Fruit fly (Drosophila melanogaster) whole organism, embryonic: ENCODE data around the gene CG4957.

Experiments
- ATbp ChIP-seq: fragments of 200-800 bp; sonication (Bioruptor generic); optimal IDR thresholded peaks from 2 replicates; lab custom pipeline; 2017; ENCODE audit warnings: missing biosample characterization, mild to moderate bottlenecking, missing genetic modification characterization, missing genetic modification reagents
- Atf6 ChIP-seq: fragments of 200-800 bp; sonication (Bioruptor generic); IDR thresholded peaks from 2 replicates; pipeline ENCODE4 v1.3.6; 2022; ENCODE audit warnings: missing biosample characterization, missing genetic modification characterization
- CG10147 ChIP-seq: fragments of 200-800 bp; sonication (Bioruptor generic); optimal IDR thresholded peaks from 2 replicates; lab custom pipeline; 2019; ENCODE audit warnings: missing biosample characterization, mild to moderate bottlenecking, missing genetic modification characterization, moderate library complexity
- CG10979 ChIP-seq: fragments of 200-800 bp; sonication (Bioruptor generic); optimal IDR thresholded peaks from 2 replicates; lab custom pipeline; 2018; ENCODE audit warnings: missing biosample characterization, mild to moderate bottlenecking, missing genetic modification characterization, moderate library complexity
- CG11504 ChIP-seq: fragments of 200-800 bp; sonication (Bioruptor generic); optimal IDR thresholded peaks from 3 replicates; lab custom pipeline; 2019; ENCODE audit warnings: missing biosample characterization, mild to moderate bottlenecking, missing genetic modification characterization, moderate library complexity
- CG12769 ChIP-seq: fragments of 200-800 bp; sonication (Bioruptor generic); optimal IDR thresholded peaks from 2 replicates; lab custom pipeline; 2019; ENCODE audit warnings: missing biosample characterization, mild to moderate bottlenecking, missing genetic modification characterization, moderate library complexity
- CG15073 ChIP-seq: fragments of 200-800 bp; sonication (Bioruptor generic); optimal IDR thresholded peaks from 2 replicates; lab custom pipeline; 2016; ENCODE audit warnings: missing biosample characterization, missing genetic modification characterization
- CG15696 ChIP-seq: fragments of 200-800 bp; sonication (Bioruptor generic); optimal IDR thresholded peaks from 2 replicates; lab custom pipeline; 2019; ENCODE audit warnings: missing biosample characterization, mild to moderate bottlenecking, missing genetic modification characterization, moderate library complexity
- CG1792 ChIP-seq: fragments of 200-800 bp; sonication (Bioruptor generic); optimal IDR thresholded peaks from 2 replicates; lab custom pipeline; 2016; ENCODE audit warnings: missing biosample characterization, missing genetic modification characterization
- CG2199 ChIP-seq: fragments of 200-800 bp; sonication (Bioruptor generic); IDR thresholded peaks from 3 replicates; pipeline ENCODE4 v1.3.6; 2022; ENCODE audit warnings: missing biosample characterization, missing genetic modification characterization
- CG2712 ChIP-seq: fragments of 200-800 bp; optimal IDR thresholded peaks from 3 replicates; lab custom pipeline; 2019; ENCODE audit warnings: missing biosample characterization, mild to moderate bottlenecking, missing genetic modification characterization, moderate library complexity
- CG3281 ChIP-seq: fragments of 200-800 bp; sonication (Bioruptor generic); optimal IDR thresholded peaks from 3 replicates; lab custom pipeline; 2017; ENCODE audit warnings: missing biosample characterization, mild to moderate bottlenecking, missing genetic modification characterization
- CG4360 ChIP-seq: fragments of 200-800 bp; sonication (Bioruptor generic); IDR thresholded peaks from 2 replicates; pipeline ENCODE4 v1.3.6; 2022; ENCODE audit warnings: missing biosample characterization, missing genetic modification characterization
- CG4424 ChIP-seq: fragments of 200-800 bp; sonication (Bioruptor generic); optimal IDR thresholded peaks from 3 replicates; lab custom pipeline; 2016; ENCODE audit warnings: missing biosample characterization, missing genetic modification characterization
- CG4707 ChIP-seq: fragments of 200-800 bp; sonication (Bioruptor generic); optimal IDR thresholded peaks from 2 replicates; lab custom pipeline; 2018; ENCODE audit warnings: missing biosample characterization, mild to moderate bottlenecking, missing genetic modification characterization, moderate library complexity
- CG6272 ChIP-seq: fragments of 200-800 bp; sonication (Bioruptor generic); IDR thresholded peaks from 2 replicates; pipeline ENCODE4 v1.3.6; 2022; ENCODE audit warnings: missing biosample characterization, missing genetic modification characterization
- CG6683 ChIP-seq: fragments of 200-800 bp; sonication (Bioruptor generic); optimal IDR thresholded peaks from 2 replicates; lab custom pipeline; 2017; ENCODE audit warnings: missing biosample characterization, mild to moderate bottlenecking, missing genetic modification characterization, missing genetic modification reagents
- CG6765 ChIP-seq: fragments of 200-800 bp; sonication (Bioruptor generic); optimal IDR thresholded peaks from 3 replicates; lab custom pipeline; 2017; ENCODE audit warnings: missing biosample characterization, mild to moderate bottlenecking, missing genetic modification characterization
- CG6813 ChIP-seq: fragments of 200-800 bp; sonication (Bioruptor generic); optimal IDR thresholded peaks from 2 replicates; lab custom pipeline; 2017; ENCODE audit warnings: missing biosample characterization, missing genetic modification characterization, mild to moderate bottlenecking, moderate library complexity, missing genetic modification reagents
- CG8290 ChIP-seq, 3 experiments: fragments of 200-800 bp; sonication (Bioruptor generic); optimal IDR thresholded peaks; 2 replicates each; lab custom pipeline; 2016 to 2019; ENCODE audit warnings: missing biosample characterization in 3 of 3, missing genetic modification characterization in 3 of 3, mild to moderate bottlenecking in 2 of 3, moderate library complexity in 1 of 3
- CG8359 ChIP-seq: fragments of 200-800 bp; sonication (Bioruptor generic); optimal IDR thresholded peaks from 2 replicates; lab custom pipeline; 2017; ENCODE audit warnings: missing biosample characterization, mild to moderate bottlenecking, missing genetic modification characterization, borderline replicate concordance
- CG9797 ChIP-seq: fragments of 200-800 bp; sonication (Bioruptor generic); optimal IDR thresholded peaks from 3 replicates; lab custom pipeline; 2018; ENCODE audit warnings: missing biosample characterization, mild to moderate bottlenecking, missing genetic modification characterization
- CG9876 ChIP-seq: fragments of 200-800 bp; sonication (Bioruptor generic); optimal IDR thresholded peaks from 2 replicates; lab custom pipeline; 2016; ENCODE audit warnings: missing biosample characterization, missing genetic modification characterization
- CkIIα-i1 ChIP-seq: fragments of 200-800 bp; sonication (Bioruptor generic); IDR thresholded peaks from 2 replicates; pipeline ENCODE4 v1.3.6; 2022; ENCODE audit warnings: missing biosample characterization, missing genetic modification characterization
- D ChIP-seq, 2 experiments: fragments of 200-800 bp in 1 of 2; fragments of >200 bp in 1 of 2; sonication (Bioruptor generic) in 1 of 2; optimal IDR thresholded peaks; 2 replicates in 1 of 2; 3 replicates in 1 of 2; lab custom pipeline; 2017; ENCODE audit warnings: mild to moderate bottlenecking in 1 of 2, missing biosample characterization in 1 of 2, missing genetic modification characterization in 1 of 2, missing genetic modification reagents in 1 of 2
- Dfd ChIP-seq, 2 experiments: fragments of >200 bp; optimal IDR thresholded peaks; 2 replicates each; lab custom pipeline; 2017; ENCODE audit warnings: missing biosample characterization in 2 of 2, missing genetic modification characterization in 2 of 2
- Fer2 ChIP-seq: fragments of 200-800 bp; sonication (Bioruptor generic); optimal IDR thresholded peaks from 2 replicates; lab custom pipeline; 2018; ENCODE audit warnings: missing biosample characterization, mild to moderate bottlenecking, missing genetic modification characterization, moderate library complexity
- GATAe ChIP-seq: fragments of 200-800 bp; sonication (Bioruptor generic); conservative IDR thresholded peaks from 2 replicates; pipeline ENCODE4 v1.3.6; 2022; ENCODE audit warnings: missing biosample characterization, missing genetic modification characterization
- HHEX ChIP-seq: fragments of 200-800 bp; sonication (Bioruptor generic); optimal IDR thresholded peaks from 3 replicates; lab custom pipeline; 2017; ENCODE audit warnings: missing biosample characterization, mild to moderate bottlenecking, missing genetic modification characterization, missing genetic modification reagents
- Hr3 ChIP-seq: fragments of 200-800 bp; sonication (Bioruptor generic); optimal IDR thresholded peaks from 3 replicates; lab custom pipeline; 2016; ENCODE audit warnings: missing biosample characterization, missing genetic modification characterization
- Lhr ChIP-seq: fragments of 200-800 bp; sonication (Bioruptor generic); optimal IDR thresholded peaks from 3 replicates; lab custom pipeline; 2017; ENCODE audit warnings: mild to moderate bottlenecking, missing biosample characterization, missing genetic modification reagents, missing genetic modification characterization
- Lim3 ChIP-seq: fragments of 200-800 bp; sonication (Bioruptor generic); IDR thresholded peaks from 2 replicates; pipeline ENCODE4 v1.3.6; 2022; ENCODE audit warnings: missing biosample characterization, missing genetic modification characterization
- Ravus ChIP-seq: fragments of 200-800 bp; sonication (Bioruptor generic); IDR thresholded peaks from 2 replicates; pipeline ENCODE4 v1.3.6; 2022; ENCODE audit warnings: missing biosample characterization, missing genetic modification characterization
- Spps ChIP-seq: fragments of 200-800 bp; sonication (Bioruptor generic); optimal IDR thresholded peaks from 2 replicates; lab custom pipeline; 2018; ENCODE audit warnings: missing biosample characterization, mild to moderate bottlenecking, missing genetic modification characterization
- Xbp1 ChIP-seq: fragments of 200-800 bp; sonication (Bioruptor generic); optimal IDR thresholded peaks from 3 replicates; lab custom pipeline; 2016; ENCODE audit warnings: missing biosample characterization, mild to moderate bottlenecking, missing genetic modification characterization
- Xrp1 ChIP-seq: fragments of 200-800 bp; sonication (Bioruptor generic); IDR thresholded peaks from 2 replicates; pipeline ENCODE4 v1.3.6; 2022; ENCODE audit warnings: missing biosample characterization, missing genetic modification characterization
- ase ChIP-seq: fragments of 200-800 bp; sonication (Bioruptor generic); IDR thresholded peaks from 3 replicates; pipeline ENCODE4 v1.3.6; 2022; ENCODE audit warnings: missing biosample characterization, missing genetic modification characterization
- dati ChIP-seq: fragments of 200-800 bp; sonication (Bioruptor generic); IDR thresholded peaks from 2 replicates; pipeline ENCODE4 v1.3.6; 2022; ENCODE audit warnings: missing biosample characterization, missing genetic modification characterization
- fru ChIP-seq: fragments of >200 bp; optimal IDR thresholded peaks from 2 replicates; lab custom pipeline; 2017
- grau ChIP-seq: fragments of 200-800 bp; optimal IDR thresholded peaks from 3 replicates; lab custom pipeline; 2019; ENCODE audit warnings: missing biosample characterization, mild to moderate bottlenecking, missing genetic modification characterization, moderate library complexity
- ken ChIP-seq: fragments of 200-800 bp; sonication (Bioruptor generic); IDR thresholded peaks from 3 replicates; pipeline ENCODE4 v1.3.6; 2022; ENCODE audit warnings: missing biosample characterization, missing genetic modification characterization
- kni ChIP-seq: fragments of 200-800 bp; sonication (Bioruptor generic); optimal IDR thresholded peaks from 3 replicates; lab custom pipeline; 2017; ENCODE audit warnings: mild to moderate bottlenecking, missing biosample characterization, missing genetic modification reagents, missing genetic modification characterization
- luna ChIP-seq: fragments of 200-800 bp; sonication (Bioruptor generic); optimal IDR thresholded peaks from 2 replicates; lab custom pipeline; 2016; ENCODE audit warnings: missing biosample characterization, missing genetic modification characterization
- maf-S ChIP-seq: fragments of 200-800 bp; sonication (Bioruptor generic); optimal IDR thresholded peaks from 2 replicates; lab custom pipeline; 2016; ENCODE audit warnings: missing biosample characterization, missing genetic modification characterization
- nerfin-1 ChIP-seq: fragments of 200-800 bp; sonication (Bioruptor generic); optimal IDR thresholded peaks from 3 replicates; lab custom pipeline; 2019; ENCODE audit warnings: missing biosample characterization, mild to moderate bottlenecking, missing genetic modification characterization, moderate library complexity
- pb ChIP-seq: fragments of 200-800 bp; sonication (Bioruptor generic); optimal IDR thresholded peaks from 3 replicates; lab custom pipeline; 2016; ENCODE audit warnings: missing biosample characterization, missing genetic modification characterization
- sima ChIP-seq: fragments of 200-800 bp; sonication (Bioruptor generic); optimal IDR thresholded peaks from 2 replicates; lab custom pipeline; 2016; ENCODE audit warnings: missing biosample characterization, missing genetic modification characterization
- tna ChIP-seq: fragments of 200-800 bp; sonication (Bioruptor generic); IDR thresholded peaks from 2 replicates; pipeline ENCODE4 v1.3.6; 2022; ENCODE audit warnings: missing biosample characterization, missing genetic modification characterization; ENCODE audit not compliant: partially characterized antibody
- zen2 ChIP-seq: fragments of 200-800 bp; sonication (Bioruptor generic); IDR thresholded peaks from 3 replicates; pipeline ENCODE4 v1.3.6; 2022; ENCODE audit warnings: missing biosample characterization, missing genetic modification characterization; ENCODE audit not compliant: partially characterized antibody

Gene CG4957

DNA sequence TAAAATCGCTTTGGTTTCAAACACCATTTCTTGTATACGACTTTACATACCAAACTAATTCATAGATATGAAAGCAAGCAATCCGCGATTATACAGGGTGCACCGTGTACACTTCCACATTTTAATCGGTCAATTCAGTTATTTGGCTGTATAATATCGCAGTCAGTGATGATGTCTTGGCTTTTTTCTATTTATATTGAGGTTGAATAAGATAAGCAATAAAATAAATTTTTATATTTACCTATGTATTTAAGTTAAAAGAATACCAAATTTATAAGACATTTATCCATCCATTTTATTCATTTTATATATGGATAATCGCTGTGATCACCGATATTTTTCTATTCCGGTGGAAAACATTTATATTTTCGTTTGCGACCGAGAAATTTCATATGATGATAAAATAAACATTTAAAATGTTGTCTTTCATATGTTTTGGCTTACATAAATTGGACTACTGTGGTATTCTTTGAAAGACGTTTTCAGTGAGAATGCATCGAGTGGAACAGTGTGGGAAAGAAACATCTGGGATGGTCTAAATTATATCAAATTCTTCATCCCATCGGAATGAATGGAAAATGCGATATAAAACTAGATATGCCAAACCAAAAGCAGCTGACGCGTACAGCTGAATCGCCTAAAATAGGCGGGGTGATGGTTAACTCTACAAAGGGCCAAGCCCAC is 41.8 kb upstream of the CG4957 start, which contains the start of gene CG5708 (continued):
- TF ChIP-seq Dfd (GFP tag; optimal IDR thresholded peaks at IDR 0.05; lab: Kevin White, UChicago) (no peak), maf-S (no peak), sima (GFP tag; lab: Kevin White, UChicago) (no peak), CG12769 (tag; lab: Kevin White, UChicago) (no peak), CkIIα-i1 (GFP tag; lab: Robert Waterston, UW) (no peak), grau (tag; lab: Kevin White, UChicago) (peak; percentile 24), D (optimal IDR thresholded peaks at IDR 0.05; lab: Kevin White, UChicago) (no peak), D (GFP tag; optimal IDR thresholded peaks at IDR 0.05; lab: Kevin White, UChicago) (no peak), CG9876 (GFP tag; lab: Kevin White, UChicago) (no peak), Ravus (GFP tag; lab: Robert Waterston, UW) (no peak), CG15073 (GFP tag; lab: Kevin White, UChicago) (no peak), CG11504 (no peak), HHEX (GFP tag; lab: Kevin White, UChicago) (no peak), zen2 (GFP tag; lab: Robert Waterston, UW) (no peak), Spps (tag; lab: Kevin White, UChicago) (no peak), Xbp1 (GFP tag; lab: Kevin White, UChicago) (peak; percentile 48), ase (GFP tag; lab: Robert Waterston, UW) (no peak), Lhr (peak; percentile 36), luna (GFP tag; lab: Kevin White, UChicago) (no peak), CG6272 (GFP tag; lab: Robert Waterston, UW) (no peak), dati (GFP tag; lab: Robert Waterston, UW) (no peak), CG6765 (GFP tag; lab: Kevin White, UChicago) (no peak), Lim3 (GFP tag; lab: Robert Waterston, UW) (no peak), CG10147 (GFP tag; lab: Kevin White, UChicago) (no peak), fru (lab: Kevin White, UChicago) (no peak), CG8359 (GFP tag; lab: Kevin White, UChicago) (no peak), CG2199 (GFP tag; lab: Robert Waterston, UW) (no peak), CG1792 (GFP tag; lab: Kevin White, UChicago) (no peak), CG9797 (GFP tag; lab: Kevin White, UChicago) (no peak), CG4360 (no peak), CG4707 (GFP tag; lab: Kevin White, UChicago) (no peak), CG6813 (GFP tag; lab: Kevin White, UChicago) (no peak), nerfin-1 (no peak), CG4424 (GFP tag; lab: Kevin White, UChicago) (peak; percentile 6), pb (GFP tag; lab: Kevin White, UChicago) (no peak), CG6683 (GFP tag; lab: Kevin White, UChicago) (no peak), Xrp1 (GFP tag; lab: Robert Waterston, UW) (no peak), Fer2 (tag; lab: Kevin White, UChicago) (no peak), kni (GFP tag; lab: Kevin White, UChicago) (no peak), Atf6 (GFP tag; lab: Robert Waterston, UW) (0 out of 2 replicates have a peak, but pooled peaks have one; percentile 17), CG8290 (GFP tag; optimal IDR thresholded peaks at IDR 0.05; lab: Kevin White, UChicago) (peak; percentile 62), CG8290 (tag; optimal IDR thresholded peaks at IDR 0.05; lab: Kevin White, UChicago) (peak; percentile 34 to 67), ATbp (GFP tag; lab: Kevin White, UChicago) (no peak), CG15696 (tag; lab: Kevin White, UChicago) (no peak), ken (GFP tag; lab: Robert Waterston, UW) (no peak; the same call in 2 of the 3 replicates), tna (GFP tag; lab: Robert Waterston, UW) (no peak), GATAe (no peak), CG3281 (no peak), CG2712 (tag; lab: Kevin White, UChicago) (peak; percentile 38), CG10979 (no peak), Hr3 (GFP tag; lab: Kevin White, UChicago) (no peak)
